Worm (Caenorhabditis elegans) whole organism, young adult: ENCODE results near the gene F29A7.3.

ENCODE experiments used
- D2030.7 ChIP-seq: fragments of 200-800 bp; sonication (Bioruptor generic); IDR thresholded peaks from 2 replicates; pipeline ENCODE4 v1.3.6; 2022; ENCODE audit warnings: missing genetic modification reagents, missing genetic modification characterization, missing compliant biosample characterization
- F37B4.10 ChIP-seq: fragments of 200-800 bp; sonication (Bioruptor generic); IDR thresholded peaks from 2 replicates; pipeline ENCODE4 v1.3.6; 2022; ENCODE audit warnings: missing genetic modification characterization, missing compliant biosample characterization
- F52B5.7 ChIP-seq: sonication (generic microtip); optimal IDR thresholded peaks from 2 replicates; lab custom pipeline; 2016; ENCODE audit warnings: mild to moderate bottlenecking, missing genetic modification characterization, missing compliant biosample characterization
- F57A8.1 ChIP-seq: fragments of 200-800 bp; sonication (Bioruptor generic); optimal IDR thresholded peaks from 2 replicates; lab custom pipeline; 2018; ENCODE audit warnings: mild to moderate bottlenecking, missing genetic modification characterization, moderate library complexity, missing compliant biosample characterization
- T07F8.4 ChIP-seq: sonication (generic microtip); optimal IDR thresholded peaks from 2 replicates; lab custom pipeline; 2016; ENCODE audit warnings: mild to moderate bottlenecking, missing genetic modification characterization, moderate library complexity, missing compliant biosample characterization
- Y53F4B.3 ChIP-seq: fragments of 200-800 bp; sonication (Bioruptor generic); IDR thresholded peaks from 2 replicates; pipeline ENCODE4 v1.3.6; 2022; ENCODE audit warnings: missing genetic modification reagents, missing genetic modification characterization, missing compliant biosample characterization
- Y67H2A.10 ChIP-seq: fragments of 200-800 bp; sonication (Bioruptor generic); conservative IDR thresholded peaks from 2 replicates; pipeline ENCODE4 v1.3.6; 2022; ENCODE audit warnings: missing genetic modification reagents, missing genetic modification characterization, missing compliant biosample characterization
- aptf-3 ChIP-seq: fragments of 200-800 bp; sonication (Bioruptor generic); IDR thresholded peaks from 2 replicates; pipeline ENCODE4 v1.3.6; 2022; ENCODE audit warnings: missing genetic modification characterization, missing compliant biosample characterization
- atf-7 ChIP-seq: sonication (generic microtip); optimal IDR thresholded peaks from 2 replicates; lab custom pipeline; 2017; ENCODE audit warnings: mild to moderate bottlenecking, missing genetic modification characterization, missing compliant biosample characterization
- attf-5 ChIP-seq: fragments of 200-800 bp; sonication (Bioruptor generic); optimal IDR thresholded peaks from 2 replicates; lab custom pipeline; 2018; ENCODE audit warnings: mild to moderate bottlenecking, missing genetic modification characterization, missing compliant biosample characterization
- ccch-3 ChIP-seq: fragments of 200-800 bp; sonication (Bioruptor generic); optimal IDR thresholded peaks from 2 replicates; lab custom pipeline; 2018; ENCODE audit warnings: mild to moderate bottlenecking, missing genetic modification characterization, missing compliant biosample characterization
- cebp-1 ChIP-seq, 2 experiments: fragments of 200-800 bp in 1 of 2; sonication (Bioruptor generic) in 1 of 2; sonication (generic microtip) in 1 of 2; IDR thresholded peaks in 1 of 2; optimal IDR thresholded peaks in 1 of 2; 2 replicates each; pipeline versions ENCODE4 v1.3.6 to Lab custom; 2017 to 2022; ENCODE audit warnings: missing compliant biosample characterization in 2 of 2, missing genetic modification characterization in 2 of 2, mild to moderate bottlenecking in 1 of 2, missing genetic modification reagents in 1 of 2, moderate library complexity in 1 of 2
- ceh-100 ChIP-seq: fragments of 200-800 bp; sonication (Bioruptor generic); IDR thresholded peaks from 2 replicates; pipeline ENCODE4 v1.3.6; 2022; ENCODE audit warnings: missing genetic modification reagents, missing genetic modification characterization, missing compliant biosample characterization
- ceh-58 ChIP-seq: fragments of 200-800 bp; sonication (Bioruptor generic); IDR thresholded peaks from 2 replicates; pipeline ENCODE4 v1.3.6; 2022; ENCODE audit warnings: missing genetic modification characterization, missing compliant biosample characterization
- ceh-91 ChIP-seq: fragments of 200-800 bp; sonication (Bioruptor generic); IDR thresholded peaks from 2 replicates; pipeline ENCODE4 v1.3.6; 2022; ENCODE audit warnings: missing genetic modification reagents, missing genetic modification characterization, missing compliant biosample characterization
- die-1 ChIP-seq: sonication (generic microtip); optimal IDR thresholded peaks from 2 replicates; lab custom pipeline; 2016; ENCODE audit warnings: missing genotype, mild to moderate bottlenecking, missing genetic modification characterization, missing compliant biosample characterization
- dox-1 ChIP-seq: fragments of 200-800 bp; sonication (Bioruptor generic); IDR thresholded peaks from 2 replicates; pipeline ENCODE4 v1.3.6; 2022; ENCODE audit warnings: missing genetic modification reagents, missing genetic modification characterization, missing compliant biosample characterization
- dpl-1 ChIP-seq: fragments of 150-350 bp; optimal IDR thresholded peaks from 2 replicates; lab custom pipeline; 2014; ENCODE audit warnings: missing biosample characterization, missing genetic modification reagents, missing genetic modification characterization
- efl-1 ChIP-seq: fragments of 150-350 bp; optimal IDR thresholded peaks from 2 replicates; lab custom pipeline; 2014; ENCODE audit warnings: missing biosample characterization, missing genetic modification reagents, missing genetic modification characterization
- egrh-3 ChIP-seq: fragments of 200-800 bp; sonication (Bioruptor generic); IDR thresholded peaks from 2 replicates; pipeline ENCODE4 v1.3.6; 2022; ENCODE audit warnings: missing genetic modification reagents, missing genetic modification characterization, missing compliant biosample characterization
- hmg-1.2 ChIP-seq: fragments of 200-800 bp; sonication (Bioruptor generic); IDR thresholded peaks from 2 replicates; pipeline ENCODE4 v1.3.6; 2022; ENCODE audit warnings: missing genetic modification reagents, missing genetic modification characterization, missing compliant biosample characterization
- hmg-20 ChIP-seq: fragments of 200-800 bp; sonication (Bioruptor generic); IDR thresholded peaks from 2 replicates; pipeline ENCODE4 v1.3.6; 2022; ENCODE audit warnings: missing genetic modification reagents, missing genetic modification characterization, missing compliant biosample characterization
- hrde-1 ChIP-seq: sonication (generic microtip); optimal IDR thresholded peaks from 2 replicates; lab custom pipeline; 2016; ENCODE audit warnings: missing genetic modification characterization, mild to moderate bottlenecking, missing compliant biosample characterization, moderate library complexity, missing genotype, missing genetic modification reagents, borderline replicate concordance
- lin-26 ChIP-seq: fragments of 200-800 bp; sonication (Bioruptor generic); IDR thresholded peaks from 2 replicates; pipeline ENCODE4 v1.3.6; 2022; ENCODE audit warnings: missing genetic modification reagents, missing genetic modification characterization, missing compliant biosample characterization
- lin-40 ChIP-seq: sonication (generic microtip); optimal IDR thresholded peaks from 2 replicates; lab custom pipeline; 2016; ENCODE audit warnings: missing genetic modification characterization, mild to moderate bottlenecking, missing compliant biosample characterization, missing genotype, missing genetic modification reagents
- lir-1 ChIP-seq: fragments of 200-800 bp; sonication (Bioruptor generic); conservative IDR thresholded peaks from 2 replicates; pipeline ENCODE4 v1.3.6; 2022; ENCODE audit warnings: missing genetic modification reagents, missing genetic modification characterization, missing compliant biosample characterization
- madf-3 ChIP-seq: fragments of 200-800 bp; sonication (Bioruptor generic); IDR thresholded peaks from 2 replicates; pipeline ENCODE4 v1.3.6; 2022; ENCODE audit warnings: missing genetic modification reagents, missing genetic modification characterization, missing compliant biosample characterization
- nfya-2 ChIP-seq: fragments of 200-800 bp; sonication (Bioruptor generic); IDR thresholded peaks from 2 replicates; pipeline ENCODE4 v1.3.6; 2022; ENCODE audit warnings: missing genetic modification reagents, missing genetic modification characterization, missing compliant biosample characterization
- nfyb-1 ChIP-seq: fragments of 200-800 bp; sonication (Bioruptor generic); IDR thresholded peaks from 2 replicates; pipeline ENCODE4 v1.3.6; 2022; ENCODE audit warnings: missing genetic modification reagents, missing genetic modification characterization, missing compliant biosample characterization
- nhr-120 ChIP-seq: fragments of 200-800 bp; sonication (Bioruptor generic); IDR thresholded peaks from 2 replicates; pipeline ENCODE4 v1.3.6; 2022; ENCODE audit warnings: missing genetic modification characterization, missing compliant biosample characterization
- pha-4 ChIP-seq: fragments of 150-350 bp; sonication (generic microtip); optimal IDR thresholded peaks from 2 replicates; lab custom pipeline; 2014; ENCODE audit warnings: missing biosample characterization, missing genetic modification reagents, missing genetic modification characterization
- rcor-1 ChIP-seq: fragments of 200-800 bp; sonication (Bioruptor generic); IDR thresholded peaks from 2 replicates; pipeline ENCODE4 v1.3.6; 2022; ENCODE audit warnings: missing genetic modification reagents, missing genetic modification characterization, missing compliant biosample characterization
- rec-8 ChIP-seq, 2 experiments: sonication (generic microtip); optimal IDR thresholded peaks; 2 replicates each; lab custom pipeline; 2016; ENCODE audit warnings: mild to moderate bottlenecking in 2 of 2, missing genetic modification characterization in 2 of 2, missing genetic modification reagents in 2 of 2, missing genotype in 2 of 2, missing biosample characterization in 1 of 2, missing compliant biosample characterization in 1 of 2, moderate library complexity in 1 of 2
- rpc-1 ChIP-seq, 2 experiments: fragments of 150-350 bp in 1 of 2; sonication (generic microtip) in 1 of 2; optimal IDR thresholded peaks; 2 replicates each; lab custom pipeline; 2014 to 2018; ENCODE audit warnings: missing biosample characterization in 1 of 2, missing genetic modification characterization in 1 of 2, missing genetic modification reagents in 1 of 2, missing genotype in 1 of 2
- sea-2 ChIP-seq: fragments of 200-800 bp; sonication (Bioruptor generic); IDR thresholded peaks from 2 replicates; pipeline ENCODE4 v1.3.6; 2022; ENCODE audit warnings: missing genetic modification characterization, missing compliant biosample characterization
- snpc-4 ChIP-seq, 5 experiments: fragments of 150-350 bp in 1 of 5; sonication (generic microtip) in 4 of 5; optimal IDR thresholded peaks; 2 replicates each; lab custom pipeline; 2014 to 2018; ENCODE audit warnings: missing genetic modification characterization in 5 of 5, missing biosample characterization in 3 of 5, antibody characterized with exemption in 2 of 5, mild to moderate bottlenecking in 2 of 5, missing compliant biosample characterization in 2 of 5, missing genotype in 2 of 5, moderate library complexity in 2 of 5, missing genetic modification reagents in 1 of 5
- sptf-2 ChIP-seq: fragments of 200-800 bp; sonication (Bioruptor generic); optimal IDR thresholded peaks from 2 replicates; lab custom pipeline; 2018; ENCODE audit warnings: mild to moderate bottlenecking, missing genetic modification characterization, missing compliant biosample characterization
- unc-130 ChIP-seq: sonication (generic microtip); optimal IDR thresholded peaks from 2 replicates; lab custom pipeline; 2016; ENCODE audit warnings: missing genetic modification reagents, missing genetic modification characterization, missing compliant biosample characterization
- zfh-2 ChIP-seq: fragments of 200-800 bp; sonication (Bioruptor generic); conservative IDR thresholded peaks from 2 replicates; pipeline ENCODE4 v1.3.6; 2022; ENCODE audit warnings: missing genetic modification reagents, missing genetic modification characterization, missing compliant biosample characterization
- ztf-28 ChIP-seq: fragments of 200-800 bp; sonication (Bioruptor generic); IDR thresholded peaks from 2 replicates; pipeline ENCODE4 v1.3.6; 2022; ENCODE audit warnings: missing genetic modification reagents, missing genetic modification characterization, missing compliant biosample characterization

F29A7.3 gene

ce11 chrII:2736938-2737337 lies 16.2 kb upstream of the F29A7.3 start:
- TF ChIP-seq snpc-4 (GFP tag; optimal IDR thresholded peaks at IDR 0.05; lab: Kevin White, UChicago): no peak
- peak in 2 of 4 experiments; percentile 30 to 66 for TF ChIP-seq snpc-4 (tag; optimal IDR thresholded peaks at IDR 0.05; lab: Kevin White, UChicago)
- peak; percentile 70 for TF ChIP-seq zfh-2 (GFP tag; lab: Robert Waterston, UW)
- no peak for TF ChIP-seq lir-1
- no peak for TF ChIP-seq hmg-20 (GFP tag; lab: Robert Waterston, UW)
- no peak for TF ChIP-seq rpc-1 (optimal IDR thresholded peaks at IDR 0.05; lab: Kevin White, UChicago)
- TF ChIP-seq rpc-1 (tag; optimal IDR thresholded peaks at IDR 0.05; lab: Kevin White, UChicago): no peak
- TF ChIP-seq egrh-3 (GFP tag; lab: Robert Waterston, UW): peak; percentile 50
- TF ChIP-seq Y53F4B.3 (GFP tag; lab: Robert Waterston, UW): no peak
- TF ChIP-seq sea-2 (GFP tag; lab: Robert Waterston, UW): no peak
- TF ChIP-seq lin-26 (GFP tag; lab: Robert Waterston, UW): no peak
- TF ChIP-seq ceh-91 (GFP tag; lab: Robert Waterston, UW): no peak
- TF ChIP-seq rcor-1 (GFP tag; lab: Robert Waterston, UW): no peak
- no peak for TF ChIP-seq ceh-58
- no peak for TF ChIP-seq nfya-2 (GFP tag; lab: Robert Waterston, UW)
- no peak for TF ChIP-seq F57A8.1
- TF ChIP-seq nhr-120: no peak
- TF ChIP-seq unc-130 (GFP tag; lab: Kevin White, UChicago): no peak
- no peak for TF ChIP-seq rec-8 (tag; optimal IDR thresholded peaks at IDR 0.05; lab: Kevin White, UChicago)
- TF ChIP-seq ztf-28 (GFP tag; lab: Robert Waterston, UW): no peak
- TF ChIP-seq ccch-3 (GFP tag; lab: Kevin White, UChicago): no peak
- 0 out of 2 replicates have a peak, but pooled peaks have one; percentile 22 for TF ChIP-seq D2030.7 (GFP tag; lab: Robert Waterston, UW)
- peak; percentile 14 for TF ChIP-seq sptf-2 (GFP tag; lab: Kevin White, UChicago)
- no peak for TF ChIP-seq hrde-1 (tag; lab: Kevin White, UChicago)
- no peak for TF ChIP-seq hmg-1.2 (GFP tag; lab: Robert Waterston, UW)
- no peak for TF ChIP-seq atf-7 (tag; lab: Kevin White, UChicago)

DNA sequence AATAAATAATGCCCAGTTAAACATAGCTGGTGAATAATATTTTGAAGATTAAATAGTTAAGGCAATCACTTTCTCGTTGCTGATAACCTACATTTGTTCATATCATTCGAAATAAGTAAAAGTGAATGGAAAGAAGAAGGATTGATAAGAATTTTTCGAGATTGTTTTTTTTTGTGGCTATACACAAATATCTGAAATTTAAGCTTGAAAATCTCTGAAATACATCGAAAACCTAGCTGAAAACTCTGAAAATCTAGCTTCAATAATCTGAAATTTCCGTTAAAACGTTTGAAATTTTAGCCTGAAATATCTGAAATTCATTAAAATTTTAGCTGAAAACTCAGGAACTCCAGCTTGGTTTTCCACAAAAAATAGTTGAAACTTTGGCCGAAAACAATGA lies 13.5 kb upstream of the F29A7.3 start, which contains the start of gene T05A8.6:
T05A8.6 (minus strand) TSS at position 101 of the 400 bp plus-strand sequence.
- TF ChIP-seq dpl-1 (no peak), attf-5 (GFP tag; lab: Kevin White, UChicago) (no peak), die-1 (no peak), efl-1 (GFP tag; lab: Kevin White, UChicago) (no peak), nfyb-1 (GFP tag; lab: Robert Waterston, UW) (no peak), Y67H2A.10 (no peak), D2030.7 (GFP tag; lab: Robert Waterston, UW) (no peak), lin-40 (tag; lab: Kevin White, UChicago) (no peak), dox-1 (GFP tag; lab: Robert Waterston, UW) (no peak)

DNA sequence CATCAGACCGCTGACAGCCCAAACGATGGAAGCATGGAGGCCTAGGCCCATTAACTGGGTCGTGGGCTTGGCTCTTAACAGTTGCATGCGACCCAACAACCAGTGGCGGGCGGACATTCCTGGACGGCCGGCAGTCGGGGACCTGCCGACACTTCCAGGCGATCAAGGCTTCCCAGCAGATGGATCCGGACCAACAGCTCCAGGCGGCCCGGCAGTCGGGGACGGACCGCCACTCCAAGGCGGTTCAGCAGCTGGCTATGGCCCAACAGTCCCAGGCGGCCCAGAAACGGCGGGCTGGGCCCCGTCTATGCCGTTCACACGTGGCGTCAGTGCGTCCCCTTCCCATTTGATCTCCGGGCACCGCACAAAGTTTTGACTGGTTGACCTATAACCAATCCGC lies 11.7 kb upstream of the F29A7.3 start:
- TF ChIP-seq F37B4.10 (GFP tag; lab: Robert Waterston, UW) (0 out of 2 replicates have a peak, but pooled peaks have one; percentile 4), pha-4 (tag; lab: Kevin White, UChicago) (no peak), dox-1 (GFP tag; lab: Robert Waterston, UW) (0 out of 2 replicates have a peak, but pooled peaks have one; percentile 9), F57A8.1 (peak; percentile 29), aptf-3 (GFP tag; lab: Robert Waterston, UW) (no peak), zfh-2 (GFP tag; lab: Robert Waterston, UW) (peak; percentile 89), T07F8.4 (tag; lab: Kevin White, UChicago) (no peak), ceh-100 (GFP tag; lab: Robert Waterston, UW) (no peak), F52B5.7 (tag; lab: Kevin White, UChicago) (peak; percentile 52), cebp-1 (GFP tag; IDR thresholded peaks at IDR 0.05; lab: Robert Waterston, UW) (no peak), cebp-1 (tag; optimal IDR thresholded peaks at IDR 0.05; lab: Kevin White, UChicago) (no peak), madf-3 (GFP tag; lab: Robert Waterston, UW) (no peak), egrh-3 (GFP tag; lab: Robert Waterston, UW) (peak; percentile 91)
